Worm (Caenorhabditis elegans): Measurements from ENCODE around the gene col-178.

DNA sequence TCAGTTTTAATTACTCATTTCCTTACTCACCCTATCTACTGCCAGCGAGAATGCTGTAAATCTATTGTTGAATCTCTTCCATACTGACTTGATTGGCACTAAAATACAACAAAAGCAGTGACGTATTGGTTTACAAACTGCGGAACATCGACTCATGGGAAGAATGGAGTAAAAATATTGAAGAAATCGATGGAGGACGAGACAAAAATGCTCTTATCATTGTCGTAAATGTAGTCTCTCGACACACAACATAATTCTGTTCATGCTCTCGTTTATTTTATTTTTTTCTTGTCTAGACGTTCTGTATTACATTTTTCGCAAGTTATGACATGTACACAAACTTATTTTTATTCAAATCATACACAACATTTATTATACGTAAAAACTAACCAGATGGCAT is 4.5 kb downstream of the col-178 start, which contains the start of gene C34F6.11:
- TF ChIP-seq flt-1 (GFP tag; IDR thresholded peaks at IDR 0.05) (no peak), klf-2 (GFP tag; conservative IDR thresholded peaks at IDR 0.05) (no peak), cog-1 (tag; optimal IDR thresholded peaks at IDR 0.05) (no peak), med-1 (GFP tag; optimal IDR thresholded peaks at IDR 0.05; ENCODE audit: insufficient read depth) (no peak), ztf-23 (GFP tag; IDR thresholded peaks at IDR 0.05) (no peak), T22C8.4 (GFP tag; IDR thresholded peaks at IDR 0.05) (no peak), tab-1 (GFP tag; IDR thresholded peaks at IDR 0.05) (no peak), ref-1 (GFP tag; conservative IDR thresholded peaks at IDR 0.05) (no peak)
